Worm (Caenorhabditis elegans) whole organism, L4/young adult: Measurements from ENCODE around the gene F59B10.3.
A peak's percentile ranks its signal among the peaks of the same experiment; 100 is the strongest.

Experiments used
- W03F9.2 ChIP-seq: fragments of 150-350 bp; optimal IDR thresholded peaks from 2 replicates; lab custom pipeline; 2014; ENCODE audit warnings: missing biosample characterization, missing genetic modification characterization
- dao-5 ChIP-seq: sonication (generic microtip); optimal IDR thresholded peaks from 2 replicates; lab custom pipeline; 2016; ENCODE audit warnings: missing genotype, missing genetic modification characterization, moderate library complexity, missing compliant biosample characterization
- him-1 ChIP-seq: sonication (generic microtip); optimal IDR thresholded peaks from 2 replicates; lab custom pipeline; 2016; ENCODE audit warnings: missing genotype, missing genetic modification reagents, missing genetic modification characterization, missing compliant biosample characterization

Gene F59B10.3

ce11 chrII:10539232-10539631 is 28.9 kb downstream of the F59B10.3 start, which contains the start of gene R166.3:
TSS of gene R166.3 (minus strand) at chrII:10539332.
- TF ChIP-seq dao-5 (tag; lab: Kevin White, UChicago) (no peak), W03F9.2 (tag; lab: Kevin White, UChicago) (no peak), him-1 (tag; lab: Kevin White, UChicago) (no peak)

ce11 chrII:10541923-10542486 is 31.7 kb downstream of the F59B10.3 start, which contains the start of gene pro-1:
TSS of gene pro-1 (minus strand) at chrII:10541996.
- TF ChIP-seq dao-5 (tag; lab: Kevin White, UChicago) = peak; percentile 62
- peak; percentile 88 for TF ChIP-seq him-1 (tag; lab: Kevin White, UChicago)
- TF ChIP-seq W03F9.2 (tag; lab: Kevin White, UChicago) = peak; percentile 90

ce11 chrII:10542654-10543456 is 32.5 kb downstream of the F59B10.3 start:
- TF ChIP-seq dao-5 (tag; lab: Kevin White, UChicago) (no peak), W03F9.2 (tag; lab: Kevin White, UChicago) (no peak), him-1 (tag; lab: Kevin White, UChicago) (no peak)

- no peak for TF ChIP-seq dao-5 (tag; lab: Kevin White, UChicago)
- no peak for TF ChIP-seq W03F9.2 (tag; lab: Kevin White, UChicago)
- TF ChIP-seq him-1 (tag; lab: Kevin White, UChicago) = peak; percentile 24
Observed at ce11 chrII:10543457-10544137, 33.3 kb downstream of the F59B10.3 start.

ce11 chrII:10544374-10544908 is 34.1 kb downstream of the F59B10.3 start:
- peak; percentile 8 for TF ChIP-seq W03F9.2 (tag; lab: Kevin White, UChicago)
- no peak for TF ChIP-seq him-1 (tag; lab: Kevin White, UChicago)
- no peak for TF ChIP-seq dao-5 (tag; lab: Kevin White, UChicago)

ce11 chrII:10545213-10545612 is 34.9 kb downstream of the F59B10.3 start:
- TF ChIP-seq dao-5 (tag; lab: Kevin White, UChicago) (no peak), W03F9.2 (tag; lab: Kevin White, UChicago) (no peak), him-1 (tag; lab: Kevin White, UChicago) (no peak)

- TF ChIP-seq dao-5 (tag; lab: Kevin White, UChicago) = no peak
- no peak for TF ChIP-seq W03F9.2 (tag; lab: Kevin White, UChicago)
- TF ChIP-seq him-1 (tag; lab: Kevin White, UChicago) = no peak
Observed at ce11 chrII:10545924-10546783, 35.8 kb downstream of the F59B10.3 start.

- TF ChIP-seq him-1 (tag; lab: Kevin White, UChicago) (no peak), W03F9.2 (tag; lab: Kevin White, UChicago) (no peak), dao-5 (tag; lab: Kevin White, UChicago) (no peak)
Observed at ce11 chrII:10546784-10547087, 36.4 kb downstream of the F59B10.3 start.

ce11 chrII:10547311-10547710 is 37.0 kb downstream of the F59B10.3 start:
- TF ChIP-seq W03F9.2 (tag; lab: Kevin White, UChicago) (no peak), him-1 (tag; lab: Kevin White, UChicago) (no peak), dao-5 (tag; lab: Kevin White, UChicago) (no peak)

- no peak for TF ChIP-seq him-1 (tag; lab: Kevin White, UChicago)
- TF ChIP-seq W03F9.2 (tag; lab: Kevin White, UChicago) = no peak
- no peak for TF ChIP-seq dao-5 (tag; lab: Kevin White, UChicago)
Observed at ce11 chrII:10547803-10548693, 37.7 kb downstream of the F59B10.3 start.
